Fruit fly (Drosophila melanogaster): ENCODE results near the gene CG32284.

CG32284 gene

DNA sequence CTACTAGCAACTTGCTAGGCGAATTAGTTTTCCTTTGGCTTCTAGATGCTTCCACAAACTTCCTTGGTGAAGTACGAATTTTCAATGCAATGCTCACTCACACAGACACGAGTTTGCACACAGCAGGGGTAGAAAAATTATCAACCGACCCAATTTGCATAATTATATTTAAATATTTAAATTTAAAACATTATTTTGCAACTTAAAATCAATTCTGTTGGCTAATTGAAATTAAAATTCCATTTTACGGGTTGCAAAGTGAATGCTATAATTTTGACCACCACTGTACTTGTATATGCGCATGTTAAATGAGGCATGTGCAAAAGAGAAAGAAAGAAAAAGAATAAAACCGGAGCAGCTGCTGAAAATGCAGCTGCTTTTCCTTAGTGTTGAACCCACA, 7.6 kb downstream of the CG32284 start (continued):
- peak; percentile 86 for TF ChIP-seq CG6765 (GFP tag; optimal IDR thresholded peaks at IDR 0.05)
- TF ChIP-seq Xrp1 (GFP tag; IDR thresholded peaks at IDR 0.05): peak; percentile 97
- TF ChIP-seq repo (GFP tag; optimal IDR thresholded peaks at IDR 0.05): peak; percentile 48
- peak; percentile 66 for TF ChIP-seq cato (GFP tag; optimal IDR thresholded peaks at IDR 0.05; ENCODE audit: borderline replicate concordance)
- no peak for TF ChIP-seq CG42726 (GFP tag; IDR thresholded peaks at IDR 0.05; ENCODE audit: partially characterized antibody)
- peak; percentile 86 for TF ChIP-seq gce (GFP tag; IDR thresholded peaks at IDR 0.05)
- TF ChIP-seq pnt (GFP tag; optimal IDR thresholded peaks at IDR 0.05): peak; percentile 42
- TF ChIP-seq tio (GFP tag; optimal IDR thresholded peaks at IDR 0.05): peak; percentile 88
- TF ChIP-seq CG31441 (GFP tag; IDR thresholded peaks at IDR 0.05): peak; percentile 96
- peak; percentile 68; the same call in 2 of the 3 replicates for TF ChIP-seq CG11560 (tag; IDR thresholded peaks at IDR 0.05)
- peak; percentile 74 for TF ChIP-seq YL-1 (GFP tag; optimal IDR thresholded peaks at IDR 0.05)
- no peak for TF ChIP-seq tna (GFP tag; IDR thresholded peaks at IDR 0.05; ENCODE audit: partially characterized antibody)
- peak; percentile 94 for TF ChIP-seq E2f1 (GFP tag; IDR thresholded peaks at IDR 0.05)
- peak; percentile 87 for TF ChIP-seq org-1 (GFP tag; optimal IDR thresholded peaks at IDR 0.05)
- TF ChIP-seq cwo (GFP tag; optimal IDR thresholded peaks at IDR 0.05): peak; percentile 89
- peak; percentile 89 for TF ChIP-seq CG7987 (GFP tag; optimal IDR thresholded peaks at IDR 0.05)
- TF ChIP-seq Dek (tag; optimal IDR thresholded peaks at IDR 0.05): peak; percentile 93
- TF ChIP-seq CG8944 (GFP tag; optimal IDR thresholded peaks at IDR 0.05): peak; percentile 31
- TF ChIP-seq sim (GFP tag; IDR thresholded peaks at IDR 0.05): peak; percentile 92
- TF ChIP-seq CrebB (tag; optimal IDR thresholded peaks at IDR 0.05): peak; percentile 79
- TF ChIP-seq kah (GFP tag; optimal IDR thresholded peaks at IDR 0.05): peak; percentile 88
- TF ChIP-seq br (optimal IDR thresholded peaks at IDR 0.05): no peak
- peak; percentile 92 for TF ChIP-seq CG7271 (tag; optimal IDR thresholded peaks at IDR 0.05)
- TF ChIP-seq CG17186 (GFP tag; optimal IDR thresholded peaks at IDR 0.05): peak; percentile 47
- TF ChIP-seq CG2202 (tag; optimal IDR thresholded peaks at IDR 0.05): peak; percentile 87
- peak; percentile 86 for TF ChIP-seq CG1602 (GFP tag; optimal IDR thresholded peaks at IDR 0.05)
- no peak for TF ChIP-seq HmgD (GFP tag; optimal IDR thresholded peaks at IDR 0.05)
- TF ChIP-seq Nf-YB (GFP tag; optimal IDR thresholded peaks at IDR 0.05): peak; percentile 82
- no peak for TF ChIP-seq CG34224 (GFP tag; IDR thresholded peaks at IDR 0.05; ENCODE audit: partially characterized antibody)
- peak; percentile 50 for TF ChIP-seq slp2 (GFP tag; optimal IDR thresholded peaks at IDR 0.05)
- TF ChIP-seq vvl (GFP tag; IDR thresholded peaks at IDR 0.05): peak; percentile 98
- no peak for TF ChIP-seq dm (GFP tag; optimal IDR thresholded peaks at IDR 0.05)
- TF ChIP-seq schlank (tag; optimal IDR thresholded peaks at IDR 0.05): peak; percentile 68
- peak; percentile 92 for TF ChIP-seq tap (tag; optimal IDR thresholded peaks at IDR 0.05)
- TF ChIP-seq Gug (GFP tag; IDR thresholded peaks at IDR 0.05): peak; percentile 88
- TF ChIP-seq NfI (GFP tag; optimal IDR thresholded peaks at IDR 0.05): peak; percentile 93
- TF ChIP-seq Tbp (GFP tag; optimal IDR thresholded peaks at IDR 0.05): no peak
- TF ChIP-seq crc (GFP tag; optimal IDR thresholded peaks at IDR 0.05): no peak
- TF ChIP-seq Ets97D (GFP tag; optimal IDR thresholded peaks at IDR 0.05): peak; percentile 53
- TF ChIP-seq nerfin-1 (tag; optimal IDR thresholded peaks at IDR 0.05): peak; percentile 82
- TF ChIP-seq CG14667 (GFP tag; IDR thresholded peaks at IDR 0.05): peak; percentile 90
- TF ChIP-seq CG15073 (GFP tag; optimal IDR thresholded peaks at IDR 0.05): peak; percentile 76
- TF ChIP-seq sima (GFP tag; optimal IDR thresholded peaks at IDR 0.05): no peak
- peak; percentile 96 for TF ChIP-seq sens (GFP tag)
- peak; percentile 88 for TF ChIP-seq trem (tag; optimal IDR thresholded peaks at IDR 0.05)
- TF ChIP-seq CG34422 (GFP tag; IDR thresholded peaks at IDR 0.05): peak; percentile 97
- peak; percentile 94 for TF ChIP-seq CG6689 (GFP tag; IDR thresholded peaks at IDR 0.05)
- peak; percentile 90 for TF ChIP-seq rib (GFP tag; IDR thresholded peaks at IDR 0.05)
- TF ChIP-seq CG14860 (GFP tag; IDR thresholded peaks at IDR 0.05; ENCODE audit: partially characterized antibody): no peak
- peak; percentile 71 for TF ChIP-seq CG10431 (GFP tag; optimal IDR thresholded peaks at IDR 0.05)
- no peak for TF ChIP-seq CG13287 (GFP tag; IDR thresholded peaks at IDR 0.05; ENCODE audit: partially characterized antibody)
- TF ChIP-seq gfzf (GFP tag; optimal IDR thresholded peaks at IDR 0.05): no peak

Measured in whole organism, embryonic.